Worm (Caenorhabditis elegans) whole organism, young adult: Measurements from ENCODE around the gene T26H5.8.

Source experiments
- C06A6.2 ChIP-seq: fragments of 200-800 bp; sonication (Bioruptor generic); conservative IDR thresholded peaks from 2 replicates; pipeline ENCODE4 v1.3.6; 2022; ENCODE audit warnings: missing genetic modification characterization, missing compliant biosample characterization
- F22D6.2 ChIP-seq: sonication (generic microtip); optimal IDR thresholded peaks from 2 replicates; lab custom pipeline; 2016; ENCODE audit warnings: mild to moderate bottlenecking, missing genetic modification characterization, missing compliant biosample characterization
- F23B12.7 ChIP-seq: sonication (generic microtip); optimal IDR thresholded peaks from 2 replicates; lab custom pipeline; 2017; ENCODE audit warnings: missing genetic modification characterization, mild to moderate bottlenecking, missing compliant biosample characterization, antibody characterized with exemption, moderate library complexity; ENCODE audit not compliant: insufficient read depth
- F37B4.10 ChIP-seq: fragments of 200-800 bp; sonication (Bioruptor generic); IDR thresholded peaks from 2 replicates; pipeline ENCODE4 v1.3.6; 2022; ENCODE audit warnings: missing genetic modification characterization, missing compliant biosample characterization
- F57C9.4 ChIP-seq: sonication (generic microtip); optimal IDR thresholded peaks from 2 replicates; lab custom pipeline; 2017; ENCODE audit warnings: mild to moderate bottlenecking, missing genetic modification characterization, missing compliant biosample characterization
- T07F8.4 ChIP-seq: sonication (generic microtip); optimal IDR thresholded peaks from 2 replicates; lab custom pipeline; 2016; ENCODE audit warnings: mild to moderate bottlenecking, missing genetic modification characterization, moderate library complexity, missing compliant biosample characterization
- Y67H2A.10 ChIP-seq: fragments of 200-800 bp; sonication (Bioruptor generic); conservative IDR thresholded peaks from 2 replicates; pipeline ENCODE4 v1.3.6; 2022; ENCODE audit warnings: missing genetic modification reagents, missing genetic modification characterization, missing compliant biosample characterization
- Y79H2A.3 ChIP-seq: fragments of 200-800 bp; sonication (Bioruptor generic); conservative IDR thresholded peaks from 2 replicates; pipeline ENCODE4 v1.3.6; 2022; ENCODE audit warnings: missing genetic modification reagents, missing genetic modification characterization, missing compliant biosample characterization
- aptf-2 ChIP-seq: fragments of 200-800 bp; sonication (Bioruptor generic); conservative IDR thresholded peaks from 2 replicates; pipeline ENCODE4 v1.3.6; 2022; ENCODE audit warnings: missing genetic modification reagents, missing genetic modification characterization, missing compliant biosample characterization
- aptf-3 ChIP-seq: fragments of 200-800 bp; sonication (Bioruptor generic); IDR thresholded peaks from 2 replicates; pipeline ENCODE4 v1.3.6; 2022; ENCODE audit warnings: missing genetic modification characterization, missing compliant biosample characterization
- atf-7 ChIP-seq: sonication (generic microtip); optimal IDR thresholded peaks from 2 replicates; lab custom pipeline; 2017; ENCODE audit warnings: mild to moderate bottlenecking, missing genetic modification characterization, missing compliant biosample characterization
- athp-1 ChIP-seq: sonication (generic microtip); optimal IDR thresholded peaks from 2 replicates; lab custom pipeline; 2017; ENCODE audit warnings: mild to moderate bottlenecking, missing genetic modification characterization, missing compliant biosample characterization
- cebp-1 ChIP-seq, 2 experiments: fragments of 200-800 bp in 1 of 2; sonication (Bioruptor generic) in 1 of 2; sonication (generic microtip) in 1 of 2; IDR thresholded peaks in 1 of 2; optimal IDR thresholded peaks in 1 of 2; 2 replicates each; pipeline versions ENCODE4 v1.3.6 to Lab custom; 2017 to 2022; ENCODE audit warnings: missing compliant biosample characterization in 2 of 2, missing genetic modification characterization in 2 of 2, mild to moderate bottlenecking in 1 of 2, missing genetic modification reagents in 1 of 2, moderate library complexity in 1 of 2
- cebp-2 ChIP-seq: fragments of 200-800 bp; sonication (Bioruptor generic); IDR thresholded peaks from 2 replicates; pipeline ENCODE4 v1.3.6; 2022; ENCODE audit warnings: missing genetic modification characterization, missing compliant biosample characterization
- ceh-100 ChIP-seq: fragments of 200-800 bp; sonication (Bioruptor generic); IDR thresholded peaks from 2 replicates; pipeline ENCODE4 v1.3.6; 2022; ENCODE audit warnings: missing genetic modification reagents, missing genetic modification characterization, missing compliant biosample characterization
- ceh-27 ChIP-seq: fragments of 200-800 bp; sonication (Bioruptor generic); optimal IDR thresholded peaks from 2 replicates; lab custom pipeline; 2018; ENCODE audit warnings: mild to moderate bottlenecking, missing genetic modification characterization, moderate library complexity, missing compliant biosample characterization
- efl-1 ChIP-seq: fragments of 150-350 bp; optimal IDR thresholded peaks from 2 replicates; lab custom pipeline; 2014; ENCODE audit warnings: missing biosample characterization, missing genetic modification reagents, missing genetic modification characterization
- egl-44 ChIP-seq: fragments of 200-800 bp; sonication (Bioruptor generic); IDR thresholded peaks from 2 replicates; pipeline ENCODE4 v1.3.6; 2022; ENCODE audit warnings: missing genetic modification reagents, missing genetic modification characterization, missing compliant biosample characterization
- ekl-4 ChIP-seq: fragments of 200-800 bp; sonication (Bioruptor generic); IDR thresholded peaks from 2 replicates; pipeline ENCODE4 v1.3.6; 2022; ENCODE audit warnings: missing genetic modification reagents, missing genetic modification characterization, missing compliant biosample characterization
- him-1 ChIP-seq: sonication (generic microtip); optimal IDR thresholded peaks from 2 replicates; lab custom pipeline; 2016; ENCODE audit warnings: missing genotype, missing genetic modification reagents, missing genetic modification characterization, missing compliant biosample characterization
- hlh-12 ChIP-seq: sonication (generic microtip); optimal IDR thresholded peaks from 2 replicates; lab custom pipeline; 2016; ENCODE audit warnings: missing genetic modification characterization, missing compliant biosample characterization
- hmg-1.2 ChIP-seq: fragments of 200-800 bp; sonication (Bioruptor generic); IDR thresholded peaks from 2 replicates; pipeline ENCODE4 v1.3.6; 2022; ENCODE audit warnings: missing genetic modification reagents, missing genetic modification characterization, missing compliant biosample characterization
- hrde-1 ChIP-seq: sonication (generic microtip); optimal IDR thresholded peaks from 2 replicates; lab custom pipeline; 2016; ENCODE audit warnings: missing genetic modification characterization, mild to moderate bottlenecking, missing compliant biosample characterization, moderate library complexity, missing genotype, missing genetic modification reagents, borderline replicate concordance
- hsf-1 ChIP-seq: fragments of 200-800 bp; sonication (Bioruptor generic); IDR thresholded peaks from 2 replicates; pipeline ENCODE4 v1.3.6; 2022; ENCODE audit warnings: missing genetic modification reagents, missing genetic modification characterization, missing compliant biosample characterization
- lin-40 ChIP-seq: sonication (generic microtip); optimal IDR thresholded peaks from 2 replicates; lab custom pipeline; 2016; ENCODE audit warnings: missing genetic modification characterization, mild to moderate bottlenecking, missing compliant biosample characterization, missing genotype, missing genetic modification reagents
- lir-1 ChIP-seq: fragments of 200-800 bp; sonication (Bioruptor generic); conservative IDR thresholded peaks from 2 replicates; pipeline ENCODE4 v1.3.6; 2022; ENCODE audit warnings: missing genetic modification reagents, missing genetic modification characterization, missing compliant biosample characterization
- lsy-27 ChIP-seq: sonication (generic microtip); optimal IDR thresholded peaks from 2 replicates; lab custom pipeline; 2017; ENCODE audit warnings: missing genetic modification characterization, mild to moderate bottlenecking, missing compliant biosample characterization, antibody characterized with exemption, missing genotype, borderline replicate concordance; ENCODE audit not compliant: insufficient read depth
- madf-3 ChIP-seq: fragments of 200-800 bp; sonication (Bioruptor generic); IDR thresholded peaks from 2 replicates; pipeline ENCODE4 v1.3.6; 2022; ENCODE audit warnings: missing genetic modification reagents, missing genetic modification characterization, missing compliant biosample characterization
- mel-28 ChIP-seq: sonication (generic microtip); optimal IDR thresholded peaks from 2 replicates; lab custom pipeline; 2016; ENCODE audit warnings: borderline replicate concordance, mild to moderate bottlenecking, missing genetic modification characterization, missing compliant biosample characterization
- mxl-1 ChIP-seq: sonication (generic microtip); optimal IDR thresholded peaks from 2 replicates; lab custom pipeline; 2016; ENCODE audit warnings: missing genetic modification characterization, missing compliant biosample characterization
- nfyb-1 ChIP-seq: fragments of 200-800 bp; sonication (Bioruptor generic); IDR thresholded peaks from 2 replicates; pipeline ENCODE4 v1.3.6; 2022; ENCODE audit warnings: missing genetic modification reagents, missing genetic modification characterization, missing compliant biosample characterization
- nhr-120 ChIP-seq: fragments of 200-800 bp; sonication (Bioruptor generic); IDR thresholded peaks from 2 replicates; pipeline ENCODE4 v1.3.6; 2022; ENCODE audit warnings: missing genetic modification characterization, missing compliant biosample characterization
- nhr-27 ChIP-seq: fragments of 200-800 bp; sonication (Bioruptor generic); optimal IDR thresholded peaks from 2 replicates; lab custom pipeline; 2018; ENCODE audit warnings: mild to moderate bottlenecking, missing genetic modification characterization, moderate library complexity, missing compliant biosample characterization
- nhr-80 ChIP-seq: sonication (generic microtip); optimal IDR thresholded peaks from 2 replicates; lab custom pipeline; 2016; ENCODE audit warnings: missing genetic modification characterization, missing compliant biosample characterization
- nhr-90 ChIP-seq: sonication (generic microtip); optimal IDR thresholded peaks from 2 replicates; lab custom pipeline; 2016; ENCODE audit warnings: missing genotype, mild to moderate bottlenecking, missing genetic modification characterization, missing compliant biosample characterization
- pha-4 ChIP-seq: fragments of 150-350 bp; sonication (generic microtip); optimal IDR thresholded peaks from 2 replicates; lab custom pipeline; 2014; ENCODE audit warnings: missing biosample characterization, missing genetic modification reagents, missing genetic modification characterization
- rec-8 ChIP-seq, 2 experiments: sonication (generic microtip); optimal IDR thresholded peaks; 2 replicates each; lab custom pipeline; 2016; ENCODE audit warnings: mild to moderate bottlenecking in 2 of 2, missing genetic modification characterization in 2 of 2, missing genetic modification reagents in 2 of 2, missing genotype in 2 of 2, missing biosample characterization in 1 of 2, missing compliant biosample characterization in 1 of 2, moderate library complexity in 1 of 2
- sdz-38 ChIP-seq: sonication (generic microtip); optimal IDR thresholded peaks from 2 replicates; lab custom pipeline; 2016; ENCODE audit warnings: missing genotype, missing genetic modification characterization, missing compliant biosample characterization
- snpc-1.1 ChIP-seq: sonication (generic microtip); optimal IDR thresholded peaks from 2 replicates; lab custom pipeline; 2017; ENCODE audit warnings: missing genetic modification characterization, mild to moderate bottlenecking, missing compliant biosample characterization, antibody characterized with exemption, moderate library complexity, missing genotype, missing genetic modification reagents; ENCODE audit not compliant: insufficient read depth
- snpc-1.3 ChIP-seq: sonication (generic microtip); optimal IDR thresholded peaks from 2 replicates; lab custom pipeline; 2017; ENCODE audit warnings: missing genetic modification characterization, mild to moderate bottlenecking, missing compliant biosample characterization, antibody characterized with exemption, moderate library complexity, missing genotype, missing genetic modification reagents; ENCODE audit not compliant: insufficient read depth
- tbp1 ChIP-seq: fragments of 200-800 bp; sonication (Bioruptor generic); optimal IDR thresholded peaks from 2 replicates; lab custom pipeline; 2018; ENCODE audit warnings: mild to moderate bottlenecking, missing genetic modification characterization, missing compliant biosample characterization
- zim-3 ChIP-seq: sonication (generic microtip); optimal IDR thresholded peaks from 2 replicates; lab custom pipeline; 2017; ENCODE audit warnings: mild to moderate bottlenecking, missing genetic modification characterization, moderate library complexity, missing compliant biosample characterization
- ztf-25 ChIP-seq: fragments of 200-800 bp; sonication (Bioruptor generic); IDR thresholded peaks from 2 replicates; pipeline ENCODE4 v1.3.6; 2022; ENCODE audit warnings: missing genetic modification reagents, missing genetic modification characterization, missing compliant biosample characterization
- ztf-26 ChIP-seq: sonication (generic microtip); optimal IDR thresholded peaks from 2 replicates; lab custom pipeline; 2017; ENCODE audit warnings: missing genetic modification characterization, missing compliant biosample characterization
- ztf-3 ChIP-seq: fragments of 200-800 bp; sonication (Bioruptor generic); optimal IDR thresholded peaks from 2 replicates; lab custom pipeline; 2018; ENCODE audit warnings: mild to moderate bottlenecking, missing genetic modification characterization, missing compliant biosample characterization

Gene T26H5.8

DNA sequence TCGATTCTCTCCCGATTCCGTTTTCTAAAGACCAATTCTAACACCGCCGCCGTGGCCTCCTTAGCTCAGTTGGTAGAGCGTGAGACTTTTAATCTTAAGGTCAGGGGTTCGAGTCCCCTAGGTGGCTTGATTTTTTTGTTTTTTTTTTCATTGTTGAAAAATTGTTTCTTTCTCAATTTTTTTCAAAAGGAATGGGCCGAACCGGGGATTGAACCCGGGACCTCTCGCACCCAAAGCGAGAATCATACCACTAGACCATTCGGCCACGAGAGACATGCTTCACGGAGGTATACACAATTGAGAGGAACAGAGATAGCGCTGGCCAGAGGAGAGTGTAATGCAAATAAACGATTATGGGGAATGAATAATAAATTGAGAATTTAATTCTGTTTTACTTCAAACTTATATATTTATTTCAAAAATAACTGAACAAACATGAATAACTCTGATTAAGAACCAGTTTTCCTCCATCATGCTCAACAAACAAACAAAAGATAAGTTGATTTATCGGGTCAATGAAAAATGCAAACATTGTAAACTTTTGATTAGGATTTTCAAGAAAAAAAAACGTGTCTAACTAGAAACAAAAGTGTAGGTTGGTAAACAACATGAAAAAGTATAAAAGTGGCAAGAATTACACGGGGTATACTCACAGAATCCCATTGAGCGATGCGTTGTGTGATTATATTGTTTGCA, 32.7 kb upstream of the T26H5.8 start, which contains the start of gene pqn-71 (continued):
- TF ChIP-seq F23B12.7 (tag; lab: Kevin White, UChicago), result peak; percentile 95
- peak; percentile 40 for TF ChIP-seq hmg-1.2 (GFP tag; lab: Robert Waterston, UW)
- peak; percentile 95 for TF ChIP-seq egl-44
- TF ChIP-seq ceh-27 (GFP tag; lab: Kevin White, UChicago), result peak; percentile 75
- TF ChIP-seq F22D6.2 (tag; lab: Kevin White, UChicago), result peak; percentile 85
- TF ChIP-seq rec-8 (tag; optimal IDR thresholded peaks at IDR 0.05; lab: Kevin White, UChicago), result peak; percentile 94 to 97
- peak; percentile 99 for TF ChIP-seq him-1 (tag; lab: Kevin White, UChicago)
- peak; percentile 98 for TF ChIP-seq nhr-90 (tag; lab: Kevin White, UChicago)
- peak; percentile 87 for TF ChIP-seq hsf-1
- TF ChIP-seq zim-3 (tag; lab: Kevin White, UChicago), result peak; percentile 87
- TF ChIP-seq cebp-1 (GFP tag; IDR thresholded peaks at IDR 0.05; lab: Robert Waterston, UW), result no peak
- peak; percentile 86 for TF ChIP-seq cebp-1 (tag; optimal IDR thresholded peaks at IDR 0.05; lab: Kevin White, UChicago)
- TF ChIP-seq ceh-100, result peak; percentile 83
- peak; percentile 54 for TF ChIP-seq ztf-3 (GFP tag; lab: Kevin White, UChicago)
- TF ChIP-seq mxl-1, result peak; percentile 93
- TF ChIP-seq madf-3, result peak; percentile 85
- TF ChIP-seq tbp1 (GFP tag; lab: Kevin White, UChicago), result peak; percentile 99
- 0 out of 2 replicates have a peak, but pooled peaks have one; percentile 88 for TF ChIP-seq F37B4.10 (GFP tag; lab: Robert Waterston, UW)
- TF ChIP-seq aptf-3 (GFP tag; lab: Robert Waterston, UW), result peak; percentile 95
- peak; percentile 85 for TF ChIP-seq atf-7 (tag; lab: Kevin White, UChicago)
- TF ChIP-seq efl-1 (GFP tag; lab: Kevin White, UChicago), result peak; percentile 38
- peak; percentile 38 for TF ChIP-seq mel-28 (tag; lab: Kevin White, UChicago)
- peak; percentile 89 for TF ChIP-seq ekl-4 (GFP tag; lab: Robert Waterston, UW)
- TF ChIP-seq nhr-80 (tag; lab: Kevin White, UChicago), result peak; percentile 80
- peak; percentile 91 for TF ChIP-seq lsy-27 (tag; lab: Kevin White, UChicago)
- peak; percentile 83 for TF ChIP-seq snpc-1.1 (tag; lab: Kevin White, UChicago)
- peak; percentile 96 for TF ChIP-seq nfyb-1 (GFP tag; lab: Robert Waterston, UW)
- TF ChIP-seq nhr-120, result peak; percentile 88; the same call in 1 of the 2 replicates
- peak; percentile 86 for TF ChIP-seq hlh-12
- 0 out of 2 replicates have a peak, but pooled peaks have one; percentile 22 for TF ChIP-seq lir-1 (GFP tag; lab: Robert Waterston, UW)
- no peak for TF ChIP-seq F57C9.4 (tag; lab: Kevin White, UChicago)
- peak; percentile 6 for TF ChIP-seq pha-4
- TF ChIP-seq Y79H2A.3 (GFP tag; lab: Robert Waterston, UW), result 0 out of 2 replicates have a peak, but pooled peaks have one; percentile 52
- peak; percentile 97 for TF ChIP-seq lin-40
- peak; percentile 93 for TF ChIP-seq T07F8.4
- peak; percentile 60; the same call in 1 of the 2 replicates for TF ChIP-seq aptf-2
- TF ChIP-seq snpc-1.3 (tag; lab: Kevin White, UChicago), result peak; percentile 94
- peak; percentile 82 for TF ChIP-seq C06A6.2 (GFP tag; lab: Robert Waterston, UW)
- peak; percentile 89; the same call in 1 of the 2 replicates for TF ChIP-seq ztf-25 (GFP tag; lab: Robert Waterston, UW)
- TF ChIP-seq sdz-38 (tag; lab: Kevin White, UChicago), result no peak
- TF ChIP-seq ztf-26, result peak; percentile 96
- peak; percentile 92 for TF ChIP-seq cebp-2
- peak; percentile 93 for TF ChIP-seq hrde-1 (tag; lab: Kevin White, UChicago)
- peak; percentile 90 for TF ChIP-seq athp-1 (tag; lab: Kevin White, UChicago)
- TF ChIP-seq Y67H2A.10 (GFP tag; lab: Robert Waterston, UW), result 0 out of 2 replicates have a peak, but pooled peaks have one; percentile 12
- TF ChIP-seq nhr-27 (tag; lab: Kevin White, UChicago), result peak; percentile 88
